Worm (Caenorhabditis elegans): ENCODE measurements around the gene C02C6.14.

C02C6.14 gene

ce11 chrX:15537362-15537761 is at the start of gene C02C6.14, which contains the start of gene olrn-1:
Gene C02C6.14, plus strand, starts transcription at chrX:15537665.
Gene olrn-1, plus strand, starts transcription at chrX:15537662.
- TF ChIP-seq ref-1 (GFP tag; conservative IDR thresholded peaks at IDR 0.05), result no peak
- TF ChIP-seq ztf-23 (GFP tag; IDR thresholded peaks at IDR 0.05), result no peak
- TF ChIP-seq cog-1 (tag; optimal IDR thresholded peaks at IDR 0.05), result no peak
- no peak for TF ChIP-seq med-1 (GFP tag; optimal IDR thresholded peaks at IDR 0.05; ENCODE audit: insufficient read depth)
- no peak for TF ChIP-seq flt-1 (GFP tag; IDR thresholded peaks at IDR 0.05)
- no peak for TF ChIP-seq ztf-29 (GFP tag; IDR thresholded peaks at IDR 0.05)
- no peak for TF ChIP-seq T22C8.4 (GFP tag; IDR thresholded peaks at IDR 0.05)
- TF ChIP-seq klf-2 (GFP tag; conservative IDR thresholded peaks at IDR 0.05), result no peak
- TF ChIP-seq tab-1 (GFP tag; IDR thresholded peaks at IDR 0.05), result no peak

DNA sequence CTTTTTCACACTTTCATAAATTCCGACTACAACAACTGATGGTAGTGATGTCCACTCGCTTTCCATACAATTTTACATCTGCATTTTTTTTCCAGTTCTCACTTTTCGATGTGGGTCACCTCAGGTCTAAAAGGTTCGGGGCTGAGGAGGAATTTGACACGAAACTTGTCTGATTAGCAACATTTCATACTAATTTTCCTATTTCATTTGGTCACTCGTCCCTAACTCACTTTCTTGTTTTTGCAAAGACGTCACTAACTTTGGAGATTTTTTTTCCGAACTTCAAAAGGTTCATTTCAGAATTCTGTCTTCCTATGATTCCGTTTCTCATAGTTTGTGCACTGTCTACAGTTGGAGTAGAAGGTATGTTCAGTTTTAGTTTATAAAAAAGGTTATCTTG is 49.7 kb upstream of the C02C6.14 start, which contains the start of gene H13N06.2:
TSS of gene H13N06.2 (plus strand) at position 301 of the 400 bp plus-strand sequence.
- TF ChIP-seq ztf-29 (GFP tag; IDR thresholded peaks at IDR 0.05) (no peak), cog-1 (tag; optimal IDR thresholded peaks at IDR 0.05) (no peak), T22C8.4 (GFP tag; IDR thresholded peaks at IDR 0.05) (no peak), flt-1 (GFP tag; IDR thresholded peaks at IDR 0.05) (no peak), klf-2 (GFP tag; conservative IDR thresholded peaks at IDR 0.05) (no peak), med-1 (GFP tag; optimal IDR thresholded peaks at IDR 0.05; ENCODE audit: insufficient read depth) (no peak), tab-1 (GFP tag; IDR thresholded peaks at IDR 0.05) (no peak), ztf-23 (GFP tag; IDR thresholded peaks at IDR 0.05) (no peak), ref-1 (GFP tag; conservative IDR thresholded peaks at IDR 0.05) (no peak)

- TF ChIP-seq ztf-23 (GFP tag; IDR thresholded peaks at IDR 0.05), result no peak
- no peak for TF ChIP-seq T22C8.4 (GFP tag; IDR thresholded peaks at IDR 0.05)
- no peak for TF ChIP-seq cog-1 (tag; optimal IDR thresholded peaks at IDR 0.05)
- TF ChIP-seq tab-1 (GFP tag; IDR thresholded peaks at IDR 0.05), result no peak
- TF ChIP-seq klf-2 (GFP tag; conservative IDR thresholded peaks at IDR 0.05), result no peak
- no peak for TF ChIP-seq flt-1 (GFP tag; IDR thresholded peaks at IDR 0.05)
- no peak for TF ChIP-seq ref-1 (GFP tag; conservative IDR thresholded peaks at IDR 0.05)
- TF ChIP-seq ztf-29 (GFP tag; IDR thresholded peaks at IDR 0.05), result no peak
- TF ChIP-seq med-1 (GFP tag; optimal IDR thresholded peaks at IDR 0.05; ENCODE audit: insufficient read depth), result no peak
These were observed 46.4 kb upstream of the C02C6.14 start for ce11 chrX:15491110-15491509.

DNA sequence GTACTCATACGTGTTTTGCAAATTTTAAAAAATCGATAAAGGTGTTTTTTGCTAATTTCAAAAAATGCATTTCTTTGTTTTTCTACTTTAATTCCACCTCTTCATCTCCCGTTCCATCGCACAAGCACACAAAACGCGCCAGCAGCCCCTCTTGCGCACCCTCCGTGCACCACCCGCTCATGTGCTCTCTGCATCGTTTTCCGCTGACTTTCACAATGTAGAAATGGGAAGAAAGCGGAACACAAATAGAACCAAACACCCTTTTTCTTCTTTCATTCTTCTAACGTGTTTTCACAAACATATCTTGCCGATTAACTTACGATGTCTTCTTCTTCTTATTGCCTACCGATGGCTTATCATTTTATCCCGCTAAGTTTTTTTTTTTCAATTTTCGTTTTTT is 44.7 kb upstream of the C02C6.14 start:
- TF ChIP-seq ztf-29 (GFP tag; IDR thresholded peaks at IDR 0.05) (no peak), tab-1 (GFP tag; IDR thresholded peaks at IDR 0.05) (peak; percentile 74; the same call in 1 of the 2 replicates), cog-1 (tag; optimal IDR thresholded peaks at IDR 0.05) (peak; percentile 41), ref-1 (GFP tag; conservative IDR thresholded peaks at IDR 0.05) (no peak), klf-2 (GFP tag; conservative IDR thresholded peaks at IDR 0.05) (no peak), flt-1 (GFP tag; IDR thresholded peaks at IDR 0.05) (peak; percentile 77), T22C8.4 (GFP tag; IDR thresholded peaks at IDR 0.05) (peak; percentile 40; the same call in 1 of the 2 replicates), med-1 (GFP tag; optimal IDR thresholded peaks at IDR 0.05; ENCODE audit: insufficient read depth) (peak; percentile 32), ztf-23 (GFP tag; IDR thresholded peaks at IDR 0.05) (peak; percentile 75)

DNA sequence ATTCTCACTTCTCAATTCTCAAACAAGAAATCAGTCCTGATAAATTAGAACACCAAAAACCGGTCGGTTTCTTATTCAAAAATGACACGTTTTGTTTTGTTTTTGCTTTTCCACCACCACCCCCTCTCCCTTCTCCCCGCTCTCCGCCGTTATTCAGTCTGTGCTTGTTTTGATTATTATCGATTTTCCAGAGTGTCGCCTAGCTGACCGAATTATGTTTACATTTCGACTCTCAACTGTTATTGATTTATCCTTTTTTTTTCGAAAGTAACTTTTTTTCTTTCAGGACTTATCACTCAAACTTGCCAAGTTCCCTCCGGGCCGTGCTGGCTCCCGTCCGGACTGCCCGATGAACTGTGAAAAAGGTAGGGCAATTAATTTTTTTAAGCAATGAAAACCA is 44.1 kb upstream of the C02C6.14 start, which contains the start of gene gob-1:
TSS of gene gob-1 (plus strand) at position 281 of the 400 bp plus-strand sequence.
- no peak for TF ChIP-seq med-1 (GFP tag; optimal IDR thresholded peaks at IDR 0.05; ENCODE audit: insufficient read depth)
- no peak for TF ChIP-seq ztf-23 (GFP tag; IDR thresholded peaks at IDR 0.05)
- no peak for TF ChIP-seq cog-1 (tag; optimal IDR thresholded peaks at IDR 0.05)
- peak; percentile 69 for TF ChIP-seq T22C8.4 (GFP tag; IDR thresholded peaks at IDR 0.05)
- no peak for TF ChIP-seq ztf-29 (GFP tag; IDR thresholded peaks at IDR 0.05)

- TF ChIP-seq klf-2 (GFP tag; conservative IDR thresholded peaks at IDR 0.05), result no peak
- no peak for TF ChIP-seq med-1 (GFP tag; optimal IDR thresholded peaks at IDR 0.05; ENCODE audit: insufficient read depth)
- TF ChIP-seq cog-1 (tag; optimal IDR thresholded peaks at IDR 0.05), result no peak
- no peak for TF ChIP-seq flt-1 (GFP tag; IDR thresholded peaks at IDR 0.05)
These were observed 43.3 kb upstream of the C02C6.14 start for ce11 chrX:15494154-15494553.

DNA sequence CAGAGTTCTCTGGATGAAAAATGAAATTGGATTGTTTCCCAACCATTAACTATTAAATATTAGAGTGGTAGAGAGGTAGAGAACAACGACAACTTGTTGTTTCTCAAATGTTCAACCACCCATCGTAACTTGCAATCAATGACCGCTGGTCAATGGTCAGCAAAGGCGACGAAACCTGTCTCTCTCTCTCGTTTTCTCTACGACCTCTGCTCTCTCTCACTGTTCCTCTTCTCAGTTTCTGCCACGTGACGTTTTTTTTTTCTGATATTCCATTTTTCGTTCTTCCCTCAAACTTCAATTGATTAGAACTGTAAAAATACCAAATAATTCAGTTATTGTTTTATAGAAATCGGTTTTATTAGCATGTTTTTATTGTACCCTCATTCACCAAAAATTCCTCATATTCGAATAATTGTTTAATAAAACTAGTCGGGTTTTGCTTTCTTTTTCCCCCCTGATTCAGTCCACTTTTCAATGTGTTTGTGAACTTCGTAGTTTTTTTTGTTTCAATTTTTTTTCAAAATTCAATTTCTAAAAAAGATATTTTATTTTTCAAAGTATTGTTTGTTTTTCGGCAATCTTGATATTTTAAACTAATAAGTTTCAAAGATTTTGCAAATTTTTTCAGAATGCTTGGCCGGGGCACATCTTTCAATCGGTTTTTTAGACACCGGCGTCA is 40.4 kb upstream of the C02C6.14 start, which contains the start of gene suox-1:
TSS of gene suox-1 (plus strand) at position 629 of the 679 bp plus-strand sequence.
- no peak for TF ChIP-seq ztf-29 (GFP tag; IDR thresholded peaks at IDR 0.05)
- TF ChIP-seq flt-1 (GFP tag; IDR thresholded peaks at IDR 0.05), result no peak
- TF ChIP-seq ref-1 (GFP tag; conservative IDR thresholded peaks at IDR 0.05), result no peak
- TF ChIP-seq med-1 (GFP tag; optimal IDR thresholded peaks at IDR 0.05; ENCODE audit: insufficient read depth), result no peak
- TF ChIP-seq klf-2 (GFP tag; conservative IDR thresholded peaks at IDR 0.05), result no peak
- TF ChIP-seq T22C8.4 (GFP tag; IDR thresholded peaks at IDR 0.05), result no peak
- TF ChIP-seq ztf-23 (GFP tag; IDR thresholded peaks at IDR 0.05), result no peak
- no peak for TF ChIP-seq tab-1 (GFP tag; IDR thresholded peaks at IDR 0.05)
- no peak for TF ChIP-seq cog-1 (tag; optimal IDR thresholded peaks at IDR 0.05)

DNA sequence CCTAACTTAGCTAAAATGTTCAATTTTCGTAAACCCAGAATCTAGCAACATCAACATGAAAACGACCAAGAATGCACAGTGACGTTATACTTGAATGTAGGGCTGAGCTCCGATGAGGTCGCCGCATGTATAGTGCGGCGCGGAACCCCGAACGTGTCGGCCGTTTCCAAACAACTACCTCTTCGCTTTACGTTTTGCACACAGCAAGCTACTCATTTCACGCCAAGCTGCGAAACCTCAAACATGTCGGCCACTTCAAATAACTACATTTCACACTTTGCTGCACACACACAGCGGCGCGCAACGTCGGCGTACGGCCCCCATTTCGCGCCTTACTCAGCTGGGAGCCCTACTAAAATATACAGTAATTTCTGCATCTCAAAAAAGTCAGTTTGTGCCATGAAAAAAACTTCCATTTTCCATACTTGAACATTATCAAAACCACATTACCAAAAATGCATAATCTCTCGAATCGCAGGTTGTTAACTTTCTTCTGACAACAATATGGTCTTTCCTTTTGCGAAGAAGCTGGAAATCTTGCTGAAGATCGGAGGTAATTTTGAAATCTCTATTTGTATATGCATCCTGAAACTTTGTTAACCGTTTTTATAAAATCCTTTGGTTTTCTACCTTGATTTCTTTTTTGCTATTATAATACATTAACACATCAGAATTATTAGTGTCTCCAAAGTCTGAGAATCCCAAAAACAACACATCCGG is 34.9 kb upstream of the C02C6.14 start, which contains the start of gene H13N06.7:
TSS of gene H13N06.7 (plus strand) at position 670 of the 720 bp plus-strand sequence.
- TF ChIP-seq tab-1 (GFP tag; IDR thresholded peaks at IDR 0.05) (no peak), ztf-23 (GFP tag; IDR thresholded peaks at IDR 0.05) (no peak), T22C8.4 (GFP tag; IDR thresholded peaks at IDR 0.05) (no peak), flt-1 (GFP tag; IDR thresholded peaks at IDR 0.05) (no peak), ztf-29 (GFP tag; IDR thresholded peaks at IDR 0.05) (no peak), klf-2 (GFP tag; conservative IDR thresholded peaks at IDR 0.05) (no peak), ref-1 (GFP tag; conservative IDR thresholded peaks at IDR 0.05) (no peak)

DNA sequence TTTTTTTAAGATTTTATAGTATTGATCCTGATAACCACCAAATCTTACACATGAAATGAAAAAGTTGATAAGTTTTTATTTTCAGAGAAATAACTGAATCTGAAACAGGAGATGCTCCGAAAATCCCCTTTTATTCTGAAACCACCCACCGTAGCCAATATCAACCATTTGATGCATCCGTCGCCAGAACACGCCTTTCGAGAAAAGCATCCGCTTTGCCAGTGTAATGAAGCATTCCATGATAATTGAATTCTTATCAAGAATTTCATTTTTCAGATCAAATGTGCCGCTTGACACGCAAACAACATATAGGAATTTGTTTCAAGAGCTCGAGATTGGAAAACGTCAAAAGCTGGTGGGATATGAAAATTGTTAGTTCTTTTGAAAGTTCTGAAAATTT is 32.7 kb upstream of the C02C6.14 start, which contains the start of gene tbh-1:
TSS of gene tbh-1 (minus strand) at position 101 of the 400 bp plus-strand sequence.
- TF ChIP-seq ztf-23 (GFP tag; IDR thresholded peaks at IDR 0.05) (no peak), ref-1 (GFP tag; conservative IDR thresholded peaks at IDR 0.05) (no peak), ztf-29 (GFP tag; IDR thresholded peaks at IDR 0.05) (no peak), cog-1 (tag; optimal IDR thresholded peaks at IDR 0.05) (no peak), tab-1 (GFP tag; IDR thresholded peaks at IDR 0.05) (no peak), T22C8.4 (GFP tag; IDR thresholded peaks at IDR 0.05) (no peak), med-1 (GFP tag; optimal IDR thresholded peaks at IDR 0.05; ENCODE audit: insufficient read depth) (no peak), klf-2 (GFP tag; conservative IDR thresholded peaks at IDR 0.05) (no peak), flt-1 (GFP tag; IDR thresholded peaks at IDR 0.05) (no peak)

Measured in whole organism, midembryonic.